Worm (Caenorhabditis elegans) whole organism, mixed stage, embryonic: ENCODE data around the gene mppb-1.

ENCODE experiments used
- ceh-83 ChIP-seq: fragments of 200-800 bp; sonication (Bioruptor generic); optimal IDR thresholded peaks from 2 replicates; lab custom pipeline; 2018; ENCODE audit warnings: mild to moderate bottlenecking, missing genetic modification characterization, missing compliant biosample characterization
- drap-1 ChIP-seq: fragments of 200-800 bp; sonication (Bioruptor generic); optimal IDR thresholded peaks from 3 replicates; lab custom pipeline; 2018; ENCODE audit warnings: mild to moderate bottlenecking, missing genetic modification characterization, missing compliant biosample characterization
- elt-3 ChIP-seq: fragments of 150-350 bp; optimal IDR thresholded peaks from 2 replicates; lab custom pipeline; 2014; ENCODE audit warnings: missing biosample characterization, missing genetic modification characterization
- lsy-2 ChIP-seq: fragments of 150-350 bp; optimal IDR thresholded peaks from 2 replicates; lab custom pipeline; 2014; ENCODE audit warnings: missing biosample characterization, missing genetic modification characterization
- mab-5 ChIP-seq: fragments of 150-350 bp; optimal IDR thresholded peaks from 2 replicates; lab custom pipeline; 2014; ENCODE audit warnings: missing biosample characterization, missing genetic modification characterization
- mep-1 ChIP-seq: fragments of 150-350 bp; optimal IDR thresholded peaks from 2 replicates; lab custom pipeline; 2017; ENCODE audit warnings: missing biosample characterization, missing genetic modification reagents, missing genetic modification characterization, inconsistent platforms
- nhr-237 ChIP-seq: fragments of 150-350 bp; optimal IDR thresholded peaks from 2 replicates; lab custom pipeline; 2014; ENCODE audit warnings: missing biosample characterization, missing genetic modification characterization
- nhr-28 ChIP-seq: fragments of 150-350 bp; optimal IDR thresholded peaks from 2 replicates; lab custom pipeline; 2014; ENCODE audit warnings: missing biosample characterization, missing genetic modification characterization
- pha-4 ChIP-seq: fragments of 150-350 bp; optimal IDR thresholded peaks from 2 replicates; lab custom pipeline; 2018; ENCODE audit warnings: missing biosample characterization, missing genetic modification reagents, missing genetic modification characterization
- tbx-8 ChIP-seq: fragments of 200-800 bp; sonication (Bioruptor generic); optimal IDR thresholded peaks from 2 replicates; lab custom pipeline; 2018; ENCODE audit warnings: mild to moderate bottlenecking, missing genetic modification characterization, moderate library complexity, missing compliant biosample characterization
- unc-39 ChIP-seq: fragments of 150-350 bp; optimal IDR thresholded peaks from 2 replicates; lab custom pipeline; 2014; ENCODE audit warnings: missing biosample characterization, missing genetic modification characterization
- unc-62 ChIP-seq: fragments of 150-350 bp; optimal IDR thresholded peaks from 2 replicates; lab custom pipeline; 2014; ENCODE audit warnings: missing biosample characterization, missing genetic modification reagents, missing genetic modification characterization

DNA sequence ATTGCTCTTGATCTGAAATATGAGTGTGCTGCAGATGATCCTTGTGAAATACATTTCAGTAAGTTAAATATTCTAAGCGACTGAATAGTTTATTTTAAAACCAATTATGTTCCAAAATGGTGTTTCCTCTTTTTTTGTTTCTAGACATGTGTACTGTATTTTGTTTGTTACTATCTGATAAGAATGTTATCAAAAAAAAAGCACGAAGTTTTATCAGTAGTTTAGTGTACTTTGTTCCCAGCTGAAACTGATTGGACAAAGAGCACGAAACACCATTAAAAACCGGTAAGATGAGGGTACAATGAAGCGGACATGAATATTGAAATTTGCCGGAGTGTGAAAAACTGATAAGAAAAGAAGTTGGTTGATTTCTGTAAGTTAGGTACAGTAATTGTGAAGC lies 4.3 kb upstream of the mppb-1 start:
- TF ChIP-seq unc-62 (no peak), drap-1 (GFP tag; lab: Kevin White, UChicago) (no peak), nhr-237 (tag; lab: Kevin White, UChicago) (no peak), pha-4 (tag; lab: Kevin White, UChicago) (no peak), ceh-83 (GFP tag; lab: Kevin White, UChicago) (no peak), nhr-28 (tag; lab: Kevin White, UChicago) (no peak), unc-39 (tag; lab: Kevin White, UChicago) (no peak), mab-5 (tag; lab: Kevin White, UChicago) (no peak), mep-1 (tag; lab: Kevin White, UChicago) (no peak), lsy-2 (tag; lab: Kevin White, UChicago) (no peak), elt-3 (tag; lab: Kevin White, UChicago) (no peak), tbx-8 (GFP tag; lab: Kevin White, UChicago) (no peak)
